Fruit fly (Drosophila melanogaster) whole organism, prepupa: ENCODE measurements around the gene CG4476.

Experiments
- CG6792 ChIP-seq: fragments of 200-800 bp; sonication (Bioruptor generic); optimal IDR thresholded peaks from 3 replicates; lab custom pipeline; 2016; ENCODE audit warnings: missing biosample characterization, missing genetic modification characterization
- CG9139 ChIP-seq: fragments of 200-800 bp; sonication (Bioruptor generic); optimal IDR thresholded peaks from 3 replicates; lab custom pipeline; 2017; ENCODE audit warnings: missing biosample characterization, mild to moderate bottlenecking, missing genetic modification characterization
- Hr39 ChIP-seq: fragments of 200-800 bp; sonication (Bioruptor generic); optimal IDR thresholded peaks from 2 replicates; lab custom pipeline; 2016; ENCODE audit warnings: missing biosample characterization, missing genetic modification characterization
- cyc ChIP-seq: fragments of 200-800 bp; sonication (Bioruptor generic); optimal IDR thresholded peaks from 3 replicates; lab custom pipeline; 2016; ENCODE audit warnings: missing biosample characterization, missing genetic modification characterization

dm6 chr3L:9249925-9250324 is 38.2 kb downstream of the CG4476 start, which contains the start of gene CG4477:
- no peak for TF ChIP-seq Hr39
- no peak for TF ChIP-seq CG6792
- TF ChIP-seq CG9139 = no peak
- TF ChIP-seq cyc (GFP tag; lab: Kevin White, UChicago) = no peak
